Worm (Caenorhabditis elegans) whole organism, L3 larva: ENCODE data around the gene ent-7.

Source experiments
- R02D3.7 ChIP-seq: fragments of 150-350 bp; optimal IDR thresholded peaks from 2 replicates; lab custom pipeline; 2014; ENCODE audit warnings: missing biosample characterization, missing genetic modification characterization
- ZK546.5 ChIP-seq: sonication (generic microtip); optimal IDR thresholded peaks from 2 replicates; lab custom pipeline; 2017; ENCODE audit warnings: missing biosample characterization, missing genetic modification characterization
- ama-1 ChIP-seq: fragments of 150-350 bp; optimal IDR thresholded peaks from 2 replicates; lab custom pipeline; 2018
- ceh-28 ChIP-seq: fragments of 150-350 bp; optimal IDR thresholded peaks from 2 replicates; lab custom pipeline; 2014; ENCODE audit warnings: missing biosample characterization, missing genetic modification reagents, missing genetic modification characterization
- ceh-82 ChIP-seq: fragments of 150-350 bp; optimal IDR thresholded peaks from 2 replicates; lab custom pipeline; 2014; ENCODE audit warnings: missing biosample characterization, missing genetic modification characterization
- ceh-9 ChIP-seq: sonication (generic microtip); optimal IDR thresholded peaks from 2 replicates; lab custom pipeline; 2018; ENCODE audit warnings: missing biosample characterization, missing genetic modification characterization
- daf-12 ChIP-seq: fragments of 150-350 bp; optimal IDR thresholded peaks from 2 replicates; lab custom pipeline; 2014; ENCODE audit warnings: missing biosample characterization, missing genetic modification reagents, missing genetic modification characterization
- egl-5 ChIP-seq: fragments of 150-350 bp; optimal IDR thresholded peaks from 2 replicates; lab custom pipeline; 2017; ENCODE audit warnings: missing biosample characterization, missing genetic modification reagents, missing genetic modification characterization, inconsistent platforms
- elt-2 ChIP-seq: sonication (generic microtip); optimal IDR thresholded peaks from 2 replicates; lab custom pipeline; 2016; ENCODE audit warnings: missing genetic modification reagents, mild to moderate bottlenecking, missing genetic modification characterization, missing compliant biosample characterization
- elt-3 ChIP-seq, 3 experiments: fragments of 150-350 bp in 1 of 3; sonication (generic microtip) in 2 of 3; optimal IDR thresholded peaks; 2 replicates in 2 of 3; 4 replicates in 1 of 3; lab custom pipeline; 2014 to 2017; ENCODE audit warnings: missing biosample characterization in 3 of 3, missing genetic modification characterization in 3 of 3
- eor-1 ChIP-seq, 2 experiments: fragments of 150-350 bp; optimal IDR thresholded peaks; 2 replicates each; lab custom pipeline; 2014 to 2018; ENCODE audit warnings: missing biosample characterization in 2 of 2, missing genetic modification characterization in 2 of 2
- hmg-11 ChIP-seq: sonication (generic microtip); optimal IDR thresholded peaks from 2 replicates; lab custom pipeline; 2016; ENCODE audit warnings: missing genetic modification characterization, missing compliant biosample characterization
- jun-1 ChIP-seq: fragments of 150-350 bp; optimal IDR thresholded peaks from 2 replicates; lab custom pipeline; 2014; ENCODE audit warnings: missing biosample characterization, missing genetic modification reagents, missing genetic modification characterization
- lin-15B ChIP-seq: fragments of 150-350 bp; optimal IDR thresholded peaks from 2 replicates; lab custom pipeline; 2014; ENCODE audit warnings: missing biosample characterization, missing genetic modification characterization
- lin-39 ChIP-seq: fragments of 150-350 bp; optimal IDR thresholded peaks from 2 replicates; lab custom pipeline; 2018; ENCODE audit warnings: missing biosample characterization, missing genetic modification reagents, missing genetic modification characterization
- mdl-1 ChIP-seq: fragments of 150-350 bp; optimal IDR thresholded peaks from 2 replicates; lab custom pipeline; 2014; ENCODE audit warnings: missing biosample characterization, missing genetic modification characterization
- mml-1 ChIP-seq: fragments of 150-350 bp; sonication (generic microtip); optimal IDR thresholded peaks from 3 replicates; lab custom pipeline; 2014; ENCODE audit warnings: missing biosample characterization, missing genetic modification characterization
- nfya-1 ChIP-seq: sonication (generic microtip); optimal IDR thresholded peaks from 2 replicates; lab custom pipeline; 2017; ENCODE audit warnings: missing genetic modification characterization, mild to moderate bottlenecking, missing compliant biosample characterization, antibody characterized with exemption, moderate library complexity; ENCODE audit not compliant: insufficient read depth
- nhr-12 ChIP-seq: fragments of 150-350 bp; optimal IDR thresholded peaks from 2 replicates; lab custom pipeline; 2014; ENCODE audit warnings: missing biosample characterization, missing genetic modification characterization
- nhr-23 ChIP-seq: fragments of 150-350 bp; optimal IDR thresholded peaks from 2 replicates; lab custom pipeline; 2014; ENCODE audit warnings: missing biosample characterization, missing genetic modification reagents, missing genetic modification characterization
- nhr-28 ChIP-seq: fragments of 150-350 bp; optimal IDR thresholded peaks from 2 replicates; lab custom pipeline; 2014; ENCODE audit warnings: missing biosample characterization, missing genetic modification characterization
- nhr-43 ChIP-seq: sonication (generic microtip); optimal IDR thresholded peaks from 2 replicates; lab custom pipeline; 2016; ENCODE audit warnings: mild to moderate bottlenecking, missing genetic modification characterization, missing compliant biosample characterization; ENCODE audit not compliant: poor library complexity, severe bottlenecking
- nhr-67 ChIP-seq: fragments of 150-350 bp; optimal IDR thresholded peaks from 2 replicates; lab custom pipeline; 2014; ENCODE audit warnings: missing biosample characterization, missing genetic modification characterization
- nhr-76 ChIP-seq: fragments of 150-350 bp; sonication (generic microtip); optimal IDR thresholded peaks from 5 replicates; lab custom pipeline; 2014; ENCODE audit warnings: missing biosample characterization, missing genetic modification characterization
- nhr-77 ChIP-seq: fragments of 150-350 bp; optimal IDR thresholded peaks from 2 replicates; lab custom pipeline; 2014; ENCODE audit warnings: missing biosample characterization, missing genetic modification characterization
- pha-4 ChIP-seq: fragments of 150-350 bp; optimal IDR thresholded peaks from 2 replicates; lab custom pipeline; 2014; ENCODE audit warnings: missing biosample characterization, missing genetic modification reagents, missing genetic modification characterization
- pqm-1 ChIP-seq: fragments of 150-350 bp; optimal IDR thresholded peaks from 2 replicates; lab custom pipeline; 2017; ENCODE audit warnings: missing biosample characterization, missing genetic modification characterization, inconsistent platforms
- sea-2 ChIP-seq: fragments of 150-350 bp; sonication (generic microtip); optimal IDR thresholded peaks from 4 replicates; lab custom pipeline; 2014; ENCODE audit warnings: missing biosample characterization, missing genetic modification reagents, missing genetic modification characterization
- snpc-4 ChIP-seq: fragments of 150-350 bp; optimal IDR thresholded peaks from 2 replicates; lab custom pipeline; 2014; ENCODE audit warnings: missing biosample characterization, missing genetic modification characterization
- tbx-2 ChIP-seq: sonication (generic microtip); optimal IDR thresholded peaks from 2 replicates; lab custom pipeline; 2016; ENCODE audit warnings: mild to moderate bottlenecking, missing genetic modification characterization, missing compliant biosample characterization
- unc-62 ChIP-seq: fragments of 150-350 bp; sonication (generic microtip); optimal IDR thresholded peaks from 4 replicates; lab custom pipeline; 2014; ENCODE audit warnings: missing biosample characterization, missing genetic modification reagents, missing genetic modification characterization
- zag-1 ChIP-seq: fragments of 150-350 bp; optimal IDR thresholded peaks from 2 replicates; lab custom pipeline; 2014; ENCODE audit warnings: missing biosample characterization, missing genetic modification characterization
- ztf-11 ChIP-seq: fragments of 150-350 bp; optimal IDR thresholded peaks from 2 replicates; lab custom pipeline; 2014; ENCODE audit warnings: missing biosample characterization, missing genetic modification characterization
- ztf-4 ChIP-seq: fragments of 150-350 bp; optimal IDR thresholded peaks from 2 replicates; lab custom pipeline; 2014; ENCODE audit warnings: missing biosample characterization, missing genetic modification characterization

The ent-7 gene

ce11 chrIV:9998487-9999218, 18.4 kb upstream of the ent-7 start, which contains the start of gene pyp-1:
TSS of gene pyp-1 (minus strand) at chrIV:9998925.
- peak; percentile 25 for TF ChIP-seq lin-39 (tag; lab: Kevin White, UChicago)
- TF ChIP-seq mml-1 (tag; lab: Kevin White, UChicago) = no peak
- TF ChIP-seq elt-2 (tag; lab: Kevin White, UChicago) = peak; percentile 74
- peak; percentile 15 for TF ChIP-seq nfya-1 (tag; lab: Kevin White, UChicago)
- TF ChIP-seq pqm-1 = peak; percentile 83
- TF ChIP-seq snpc-4 = peak; percentile 7
- TF ChIP-seq pha-4 (tag; lab: Kevin White, UChicago) = peak; percentile 75
- no peak for TF ChIP-seq nhr-67 (tag; lab: Kevin White, UChicago)
- TF ChIP-seq ztf-4 (tag; lab: Kevin White, UChicago) = no peak
- TF ChIP-seq R02D3.7 = no peak
- peak; percentile 21 for TF ChIP-seq jun-1 (tag; lab: Kevin White, UChicago)
- TF ChIP-seq ceh-28 (tag; lab: Kevin White, UChicago) = peak; percentile 40
- peak; percentile 19 for TF ChIP-seq ama-1

- TF ChIP-seq nhr-43 (tag; lab: Kevin White, UChicago) (no peak), nfya-1 (tag; lab: Kevin White, UChicago) (no peak), unc-62 (GFP tag; lab: Kevin White, UChicago) (no peak), R02D3.7 (no peak), lin-39 (tag; lab: Kevin White, UChicago) (no peak), nhr-77 (tag; lab: Kevin White, UChicago) (no peak), eor-1 (tag; optimal IDR thresholded peaks at IDR 0.05; lab: Kevin White, UChicago) (no peak), nhr-76 (tag; lab: Kevin White, UChicago) (no peak), pqm-1 (no peak), daf-12 (tag; lab: Kevin White, UChicago) (no peak), nhr-23 (no peak), snpc-4 (no peak), ztf-11 (no peak), elt-2 (tag; lab: Kevin White, UChicago) (no peak), zag-1 (tag; lab: Kevin White, UChicago) (no peak), nhr-67 (tag; lab: Kevin White, UChicago) (no peak), hmg-11 (tag; lab: Kevin White, UChicago) (no peak), ceh-28 (tag; lab: Kevin White, UChicago) (no peak), elt-3 (tag; optimal IDR thresholded peaks at IDR 0.05; lab: Kevin White, UChicago) (no peak)
Measured at ce11 chrIV:10001748-10002147, 15.3 kb upstream of the ent-7 start, which contains the start of gene C47E12.3. TSS of gene C47E12.3 (minus strand) at chrIV:10001848.

ce11 chrIV:10003372-10003771, 13.7 kb upstream of the ent-7 start, which contains the start of the genes C47E12.2 and sars-1:
TSS of gene C47E12.2 (minus strand) at chrIV:10003502.
TSS of gene sars-1 (plus strand) at chrIV:10003726.
- TF ChIP-seq egl-5 (tag; lab: Kevin White, UChicago) (peak; percentile 4), pha-4 (tag; lab: Kevin White, UChicago) (peak; percentile 49), hmg-11 (tag; lab: Kevin White, UChicago) (peak; percentile 42), lin-15B (peak; percentile 43), ceh-82 (tag; lab: Kevin White, UChicago) (no peak), nfya-1 (tag; lab: Kevin White, UChicago) (peak; percentile 48), nhr-12 (tag; lab: Kevin White, UChicago) (no peak)

- TF ChIP-seq ceh-28 (tag; lab: Kevin White, UChicago) (no peak), pha-4 (tag; lab: Kevin White, UChicago) (no peak), sea-2 (no peak), eor-1 (tag; optimal IDR thresholded peaks at IDR 0.05; lab: Kevin White, UChicago) (no peak), mdl-1 (no peak), nhr-28 (no peak), ZK546.5 (tag; lab: Kevin White, UChicago) (no peak), lin-39 (tag; lab: Kevin White, UChicago) (no peak), lin-15B (no peak), nhr-12 (tag; lab: Kevin White, UChicago) (no peak), tbx-2 (tag; lab: Kevin White, UChicago) (no peak), nhr-67 (tag; lab: Kevin White, UChicago) (no peak), elt-3 (tag; optimal IDR thresholded peaks at IDR 0.05; lab: Kevin White, UChicago) (no peak), ceh-9 (tag; lab: Kevin White, UChicago) (no peak)
- TF ChIP-seq, all 47 proteins: peak for 0
Measured at ce11 chrIV:10006792-10007191, 10.3 kb upstream of the ent-7 start, which contains the start of gene C47E12.13. TSS of gene C47E12.13 (minus strand) at chrIV:10006892.
